Fruit fly (Drosophila melanogaster): ENCODE measurements around the gene CG14089.

CG14089 gene

DNA sequence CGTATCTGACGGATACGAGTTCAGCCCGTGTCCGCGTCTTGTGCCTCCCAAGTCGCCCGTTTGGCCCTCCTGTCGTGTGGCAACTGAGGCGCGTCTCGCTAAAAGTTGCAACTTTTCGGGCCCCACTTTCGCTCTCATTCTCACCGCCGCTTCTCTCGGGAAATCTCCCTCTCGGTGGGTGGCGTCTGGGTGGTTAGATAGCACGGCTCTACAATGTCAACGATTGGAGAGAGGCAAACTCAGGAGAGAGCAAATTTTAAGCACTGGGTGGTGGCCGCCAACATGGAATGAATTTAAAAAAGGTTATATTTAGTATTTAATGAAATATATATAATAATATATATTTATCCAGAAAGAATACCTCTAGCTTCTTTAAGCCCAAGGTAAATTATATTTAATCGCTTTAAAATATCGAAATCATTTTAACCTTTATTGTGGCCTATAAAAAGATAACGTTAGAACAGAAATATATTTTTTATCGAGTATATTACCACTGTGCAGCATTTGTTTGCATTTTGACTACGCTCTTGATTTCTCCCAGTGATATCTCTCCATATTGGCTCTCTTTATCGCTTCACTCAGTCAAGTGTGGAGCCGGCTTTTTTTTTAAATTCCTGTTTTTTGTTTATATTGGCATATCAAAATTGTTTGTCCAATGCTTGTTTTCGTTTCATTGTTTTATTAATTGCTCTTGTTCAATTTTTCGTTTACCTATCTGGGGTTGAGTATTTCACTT lies 12.0 kb upstream of the CG14089 start, which contains the start of gene Gbs-76A (continued):
- TF ChIP-seq pros (GFP tag; optimal IDR thresholded peaks at IDR 0.05), result no peak
- TF ChIP-seq abd-A (tag; optimal IDR thresholded peaks at IDR 0.05), result peak; percentile 71
- TF ChIP-seq CG10147 (GFP tag; optimal IDR thresholded peaks at IDR 0.05), result peak; percentile 87
- peak; percentile 21 for TF ChIP-seq Hsf (GFP tag; optimal IDR thresholded peaks at IDR 0.05)
- TF ChIP-seq CG17568 (GFP tag; optimal IDR thresholded peaks at IDR 0.05), result peak; percentile 52
- TF ChIP-seq CG2678 (tag; optimal IDR thresholded peaks at IDR 0.05), result peak; percentile 96
- TF ChIP-seq CG10462 (GFP tag; optimal IDR thresholded peaks at IDR 0.05), result peak; percentile 1
- peak; percentile 32 for TF ChIP-seq tio (GFP tag; optimal IDR thresholded peaks at IDR 0.05)
- no peak for TF ChIP-seq Dad (GFP tag; optimal IDR thresholded peaks at IDR 0.05)
- TF ChIP-seq Abd-B (GFP tag; optimal IDR thresholded peaks at IDR 0.05), result peak; percentile 79
- TF ChIP-seq lola (GFP tag; optimal IDR thresholded peaks at IDR 0.05), result peak in 1 of 3 experiments; percentile 64
- peak; percentile 3 for TF ChIP-seq mam (GFP tag; optimal IDR thresholded peaks at IDR 0.05)
- TF ChIP-seq CG4854 (GFP tag; optimal IDR thresholded peaks at IDR 0.05), result no peak
- peak in 1 of 2 experiments; percentile 79 for TF ChIP-seq Eip74EF (GFP tag; optimal IDR thresholded peaks at IDR 0.05)
- peak; percentile 42; the same call in 1 of the 2 replicates for TF ChIP-seq CG4730 (GFP tag; IDR thresholded peaks at IDR 0.05)
- no peak for TF ChIP-seq cad (GFP tag; optimal IDR thresholded peaks at IDR 0.05)
- TF ChIP-seq Trl (optimal IDR thresholded peaks at IDR 0.05), result peak; percentile 72 to 90
- no peak for TF ChIP-seq Trl (GFP tag; optimal IDR thresholded peaks at IDR 0.05)
- peak; percentile 29; the same call in 1 of the 2 replicates for TF ChIP-seq bbx (GFP tag; IDR thresholded peaks at IDR 0.05; ENCODE audit: partially characterized antibody)
- peak; percentile 68 for TF ChIP-seq bcd (GFP tag; optimal IDR thresholded peaks at IDR 0.05)
- peak; percentile 90 for TF ChIP-seq CG7556 (GFP tag; optimal IDR thresholded peaks at IDR 0.05)
- TF ChIP-seq Chrac-16 (GFP tag; optimal IDR thresholded peaks at IDR 0.05), result peak; percentile 38
- TF ChIP-seq twi (tag; optimal IDR thresholded peaks at IDR 0.05), result peak; percentile 67
- TF ChIP-seq corto (GFP tag; optimal IDR thresholded peaks at IDR 0.05), result peak; percentile 78
- TF ChIP-seq Pdp1 (GFP tag; optimal IDR thresholded peaks at IDR 0.05), result no peak
- TF ChIP-seq zf30C (GFP tag; optimal IDR thresholded peaks at IDR 0.05), result peak; percentile 75
- peak; percentile 85 for TF ChIP-seq CG17385 (GFP tag; optimal IDR thresholded peaks at IDR 0.05)
- TF ChIP-seq CG13123 (GFP tag; optimal IDR thresholded peaks at IDR 0.05), result peak; percentile 29
- no peak for TF ChIP-seq CG3065 (GFP tag; optimal IDR thresholded peaks at IDR 0.05)
- TF ChIP-seq klu (GFP tag; IDR thresholded peaks at IDR 0.05), result no peak
- peak; percentile 81 for TF ChIP-seq run (tag; optimal IDR thresholded peaks at IDR 0.05)
- TF ChIP-seq Dbx (GFP tag; IDR thresholded peaks at IDR 0.05), result peak; percentile 69; the same call in 2 of the 3 replicates
- TF ChIP-seq seq (GFP tag; IDR thresholded peaks at IDR 0.05), result peak; percentile 76
- peak; percentile 89 for TF ChIP-seq CG13424 (tag; optimal IDR thresholded peaks at IDR 0.05)
- peak; percentile 27; the same call in 1 of the 2 replicates for TF ChIP-seq ttk (GFP tag; IDR thresholded peaks at IDR 0.05)
- peak; percentile 94 for TF ChIP-seq gem (tag; optimal IDR thresholded peaks at IDR 0.05)
- peak; percentile 51 for TF ChIP-seq CG30403 (GFP tag; optimal IDR thresholded peaks at IDR 0.05)
- peak; percentile 28 for TF ChIP-seq Lhr (GFP tag; optimal IDR thresholded peaks at IDR 0.05)
- TF ChIP-seq Fer1 (GFP tag; optimal IDR thresholded peaks at IDR 0.05), result peak; percentile 91
- peak; percentile 93 for TF ChIP-seq PHDP (tag; optimal IDR thresholded peaks at IDR 0.05)
- TF ChIP-seq pnt (GFP tag; optimal IDR thresholded peaks at IDR 0.05), result no peak
- TF ChIP-seq maf-S (GFP tag; optimal IDR thresholded peaks at IDR 0.05), result no peak
- TF ChIP-seq CG10209 (GFP tag; optimal IDR thresholded peaks at IDR 0.05), result peak; percentile 84
